Fruit fly (Drosophila melanogaster) whole organism, prepupa: ENCODE results near the gene Dus1.

ENCODE experiments used
- CG10631 ChIP-seq: fragments of 200-800 bp; sonication (Bioruptor generic); optimal IDR thresholded peaks from 2 replicates; lab custom pipeline; 2016; ENCODE audit warnings: missing biosample characterization, missing genetic modification characterization
- CG10669 ChIP-seq: fragments of 200-800 bp; sonication (Bioruptor generic); optimal IDR thresholded peaks from 3 replicates; lab custom pipeline; 2018; ENCODE audit warnings: missing biosample characterization, mild to moderate bottlenecking, missing genetic modification characterization, moderate library complexity
- CG4318 ChIP-seq: fragments of 200-800 bp; sonication (Bioruptor generic); optimal IDR thresholded peaks from 3 replicates; lab custom pipeline; 2017; ENCODE audit warnings: missing biosample characterization, mild to moderate bottlenecking, missing genetic modification characterization
- Eip78C ChIP-seq: fragments of 200-800 bp; sonication (Bioruptor generic); peaks from one replicate; lab custom pipeline; 2016; ENCODE audit warnings: missing biosample characterization, missing genetic modification characterization
- Hr4 ChIP-seq: fragments of 200-800 bp; sonication (Bioruptor generic); optimal IDR thresholded peaks from 3 replicates; lab custom pipeline; 2016; ENCODE audit warnings: missing biosample characterization, missing genetic modification characterization
- Lpt ChIP-seq: fragments of 200-800 bp; sonication (Bioruptor generic); optimal IDR thresholded peaks from 3 replicates; lab custom pipeline; 2016; ENCODE audit warnings: missing biosample characterization, missing genetic modification characterization
- acj6 ChIP-seq: fragments of 200-800 bp; sonication (Bioruptor generic); optimal IDR thresholded peaks from 3 replicates; lab custom pipeline; 2016; ENCODE audit warnings: missing biosample characterization, missing genetic modification characterization
- dac ChIP-seq: fragments of 200-800 bp; sonication (Bioruptor generic); optimal IDR thresholded peaks from 2 replicates; lab custom pipeline; 2017; ENCODE audit warnings: missing biosample characterization, mild to moderate bottlenecking, missing genetic modification characterization
- eg ChIP-seq: fragments of 200-800 bp; sonication (Bioruptor generic); IDR thresholded peaks from 3 replicates; pipeline ENCODE4 v1.3.6; 2022; ENCODE audit warnings: missing biosample characterization, missing genetic modification characterization
- fd85E ChIP-seq: fragments of 200-800 bp; sonication (Bioruptor generic); optimal IDR thresholded peaks from 3 replicates; lab custom pipeline; 2016; ENCODE audit warnings: missing biosample characterization, missing genetic modification characterization
- fkh ChIP-seq: fragments of 200-800 bp; sonication (Bioruptor generic); optimal IDR thresholded peaks from 3 replicates; lab custom pipeline; 2017; ENCODE audit warnings: missing biosample characterization, mild to moderate bottlenecking, missing genetic modification characterization, moderate library complexity

DNA sequence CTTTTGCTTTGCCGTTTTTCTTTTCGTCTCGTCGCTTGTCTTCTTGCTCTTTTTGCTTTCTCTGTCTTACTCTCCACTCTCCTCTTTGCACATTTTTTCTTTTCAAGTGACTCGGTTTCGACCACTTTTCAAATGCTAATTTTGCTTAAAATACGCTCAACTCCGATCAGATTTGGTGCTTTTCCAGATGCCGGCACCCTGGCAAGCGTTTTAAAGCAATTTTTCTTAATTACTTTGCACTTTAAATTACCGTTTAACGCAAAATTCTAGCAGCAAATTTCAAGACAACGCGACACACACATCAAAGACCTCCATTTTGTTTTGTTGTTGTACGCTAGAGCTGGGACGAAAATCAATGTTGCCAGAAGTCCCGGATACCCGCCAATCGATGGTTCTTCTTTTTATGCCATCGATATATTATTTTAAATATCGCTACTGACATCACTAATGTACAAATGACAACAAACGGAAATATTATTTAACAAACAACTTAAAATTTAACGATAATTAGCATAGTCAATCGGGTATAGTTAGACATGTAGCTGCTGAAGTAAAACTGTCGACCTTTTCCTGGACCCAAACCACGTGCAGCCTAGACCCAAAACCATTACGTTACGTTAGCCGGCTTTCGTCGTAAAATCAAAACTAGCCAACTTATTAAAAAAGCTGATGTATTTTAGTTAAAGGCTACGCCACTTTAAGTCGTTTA, 20.9 kb downstream of the Dus1 start, which contains the start of gene kis:
- no peak for TF ChIP-seq dac (GFP tag; lab: Kevin White, UChicago)
- TF ChIP-seq acj6 (GFP tag; lab: Kevin White, UChicago) = no peak
- no peak for TF ChIP-seq fd85E (GFP tag; lab: Kevin White, UChicago)
- TF ChIP-seq CG10669 (GFP tag; lab: Kevin White, UChicago) = no peak
- TF ChIP-seq eg (GFP tag; lab: Robert Waterston, UW) = no peak; the same call in 2 of the 3 replicates
- peak; percentile 84 for TF ChIP-seq Eip78C (GFP tag; lab: Kevin White, UChicago)
- TF ChIP-seq CG4318 = no peak
- TF ChIP-seq Hr4 (GFP tag; lab: Kevin White, UChicago) = no peak
- peak; percentile 61 for TF ChIP-seq fkh
- TF ChIP-seq CG10631 (GFP tag; lab: Kevin White, UChicago) = no peak
- TF ChIP-seq Lpt (GFP tag; lab: Kevin White, UChicago) = no peak
